Worm (Caenorhabditis elegans) whole organism, L4 larva: ENCODE measurements around the gene C08G5.6.

Source experiments
- fos-1 ChIP-seq: fragments of 150-350 bp; optimal IDR thresholded peaks from 2 replicates; lab custom pipeline; 2014; ENCODE audit warnings: missing biosample characterization, missing genetic modification characterization
- skn-1 ChIP-seq: fragments of 150-350 bp; optimal IDR thresholded peaks from 2 replicates; lab custom pipeline; 2014; ENCODE audit warnings: missing biosample characterization, missing genetic modification characterization

- TF ChIP-seq fos-1 (tag; lab: Kevin White, UChicago) (no peak), skn-1 (no peak)
These were observed 13.1 kb upstream of the C08G5.6 start for ce11 chrII:757224-757623.
